Worm (Caenorhabditis elegans): Measurements from ENCODE around the gene nmt-1.

DNA sequence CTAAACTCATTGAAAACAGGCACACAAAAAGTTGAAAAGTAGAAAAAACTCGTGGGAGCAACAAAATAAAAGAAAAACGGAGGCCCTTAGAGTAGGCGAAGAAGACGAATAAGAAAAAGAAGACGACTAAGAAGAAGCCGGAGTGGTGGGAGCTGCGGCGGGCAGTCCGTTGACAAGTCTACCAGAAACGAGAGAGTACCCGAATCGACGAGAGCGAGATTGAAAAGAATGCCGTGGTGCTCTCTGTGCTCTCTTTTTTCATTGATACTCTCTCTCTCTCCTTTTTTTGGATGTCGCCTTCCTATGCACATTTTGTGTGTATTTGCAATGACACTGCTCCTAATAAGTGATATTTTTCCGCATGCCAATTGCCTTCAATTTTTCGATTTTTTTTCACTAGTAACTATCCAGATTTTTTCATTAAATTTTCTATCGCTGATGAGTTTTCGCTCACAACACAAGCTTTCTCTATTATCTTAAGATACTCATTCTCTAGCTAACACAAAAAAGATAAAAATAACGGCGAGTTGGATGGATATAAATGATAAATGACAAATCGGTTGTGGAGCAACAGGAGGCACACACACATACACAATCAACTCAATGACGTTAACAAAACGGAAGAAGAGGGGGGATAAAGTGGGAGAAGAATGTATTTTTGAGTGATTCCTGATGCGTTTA is 23.9 kb upstream of the nmt-1 start:
- TF ChIP-seq nhr-12 (tag; optimal IDR thresholded peaks at IDR 0.05) (no peak), blmp-1 (tag; optimal IDR thresholded peaks at IDR 0.05) (no peak), pha-4 (tag; optimal IDR thresholded peaks at IDR 0.05) (no peak), snpc-4 (tag; optimal IDR thresholded peaks at IDR 0.05) (no peak), lsy-2 (tag; optimal IDR thresholded peaks at IDR 0.05) (no peak)
